Worm (Caenorhabditis elegans) whole organism, L1 larva: Measurements from ENCODE around the gene scav-3.

ENCODE experiments used
- efl-3 ChIP-seq: fragments of 200-800 bp; sonication (Bioruptor generic); optimal IDR thresholded peaks from 2 replicates; lab custom pipeline; 2018; ENCODE audit warnings: mild to moderate bottlenecking, missing genetic modification characterization, missing compliant biosample characterization
- elt-3 ChIP-seq, 6 experiments: fragments of 150-350 bp in 1 of 6; sonication (generic microtip); optimal IDR thresholded peaks; 2 replicates each; lab custom pipeline; 2017 to 2018; ENCODE audit warnings: missing biosample characterization in 6 of 6, missing genetic modification characterization in 6 of 6, inconsistent platforms in 1 of 6
- fkh-8 ChIP-seq: sonication (generic microtip); optimal IDR thresholded peaks from 2 replicates; lab custom pipeline; 2016; ENCODE audit warnings: mild to moderate bottlenecking, missing genetic modification characterization, missing compliant biosample characterization
- mab-9 ChIP-seq: fragments of 200-800 bp; sonication (Bioruptor generic); IDR thresholded peaks from 2 replicates; pipeline ENCODE4 v1.3.6; 2022; ENCODE audit warnings: missing genetic modification reagents, missing genetic modification characterization, missing compliant biosample characterization
- skn-1 ChIP-seq: fragments of 150-350 bp; optimal IDR thresholded peaks from 2 replicates; lab custom pipeline; 2014; ENCODE audit warnings: missing biosample characterization, missing genetic modification characterization
- snpc-4 ChIP-seq: fragments of 150-350 bp; optimal IDR thresholded peaks from 2 replicates; lab custom pipeline; 2014; ENCODE audit warnings: missing biosample characterization, missing genetic modification characterization
- unc-130 ChIP-seq: fragments of 150-350 bp; optimal IDR thresholded peaks from 2 replicates; lab custom pipeline; 2017; ENCODE audit warnings: missing biosample characterization, missing genetic modification characterization, inconsistent platforms
- zag-1 ChIP-seq: fragments of 150-350 bp; optimal IDR thresholded peaks from 2 replicates; lab custom pipeline; 2014; ENCODE audit warnings: missing biosample characterization, missing genetic modification characterization
- ztf-4 ChIP-seq: fragments of 150-350 bp; optimal IDR thresholded peaks from 2 replicates; lab custom pipeline; 2014; ENCODE audit warnings: missing biosample characterization, missing genetic modification characterization

DNA sequence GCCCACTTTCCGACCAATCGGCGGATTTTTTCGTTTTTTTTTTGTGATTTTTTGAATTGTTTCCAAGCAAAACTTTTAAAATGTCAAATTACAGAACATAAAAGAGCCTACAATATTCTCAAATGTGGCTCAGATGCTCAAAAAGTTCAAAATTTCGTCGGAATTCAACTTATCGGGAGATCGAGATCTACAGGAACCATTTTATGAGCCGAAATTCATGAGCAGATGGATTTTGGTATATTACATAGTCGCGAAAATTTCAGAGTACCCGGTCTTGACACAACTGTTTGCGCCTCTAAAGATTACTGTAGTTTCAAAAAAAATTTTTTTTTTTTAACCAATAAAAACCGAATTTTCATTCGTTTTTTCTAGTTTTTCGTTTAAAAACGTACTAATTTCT, 2.3 kb upstream of the scav-3 start:
- no peak for TF ChIP-seq skn-1 (tag; lab: Kevin White, UChicago)
- no peak for TF ChIP-seq zag-1 (tag; lab: Kevin White, UChicago)
- TF ChIP-seq fkh-8, result no peak
- TF ChIP-seq snpc-4 (tag; lab: Kevin White, UChicago), result no peak
- no peak for TF ChIP-seq ztf-4 (tag; lab: Kevin White, UChicago)
- TF ChIP-seq unc-130 (tag; lab: Kevin White, UChicago), result no peak
- TF ChIP-seq elt-3 (tag; optimal IDR thresholded peaks at IDR 0.05; lab: Kevin White, UChicago), result no peak
- TF ChIP-seq efl-3, result no peak
- TF ChIP-seq mab-9, result no peak
